Fruit fly (Drosophila melanogaster) whole organism, embryonic: Measurements from ENCODE around the gene Galphai.

Experiments used
- Aef1 ChIP-seq: fragments of 200-800 bp; sonication (Bioruptor generic); IDR thresholded peaks from 3 replicates; pipeline ENCODE4 v1.3.6; 2022; ENCODE audit warnings: missing biosample characterization, missing genetic modification characterization
- B-H1 ChIP-seq: fragments of 200-800 bp; sonication (Bioruptor generic); IDR thresholded peaks from 3 replicates; pipeline ENCODE4 v1.3.6; 2022; ENCODE audit warnings: missing biosample characterization, missing genetic modification characterization
- C15 ChIP-seq: fragments of 200-800 bp; sonication (Bioruptor generic); IDR thresholded peaks from 3 replicates; pipeline ENCODE4 v1.3.6; 2022; ENCODE audit warnings: missing biosample characterization, missing genetic modification characterization
- CG10543 ChIP-seq: fragments of 200-800 bp; sonication (Bioruptor generic); optimal IDR thresholded peaks from 3 replicates; lab custom pipeline; 2017; ENCODE audit warnings: missing biosample characterization, mild to moderate bottlenecking, missing genetic modification characterization, moderate library complexity
- CG11093 ChIP-seq: fragments of 200-800 bp; sonication (Bioruptor generic); IDR thresholded peaks from 3 replicates; pipeline ENCODE4 v1.3.6; 2022; ENCODE audit warnings: missing biosample characterization, missing genetic modification characterization
- CG12744 ChIP-seq: fragments of 200-800 bp; sonication (Bioruptor generic); optimal IDR thresholded peaks from 2 replicates; lab custom pipeline; 2016; ENCODE audit warnings: missing biosample characterization, missing genetic modification characterization
- CG13424 ChIP-seq: fragments of 200-800 bp; sonication (Bioruptor generic); optimal IDR thresholded peaks from 2 replicates; lab custom pipeline; 2019; ENCODE audit warnings: missing biosample characterization, mild to moderate bottlenecking, missing genetic modification characterization, moderate library complexity
- CG13624 ChIP-seq: fragments of 200-800 bp; sonication (Bioruptor generic); optimal IDR thresholded peaks from 2 replicates; lab custom pipeline; 2016; ENCODE audit warnings: missing biosample characterization, missing genetic modification characterization
- CG15011 ChIP-seq: fragments of 200-800 bp; sonication (Bioruptor generic); optimal IDR thresholded peaks from 3 replicates; lab custom pipeline; 2018; ENCODE audit warnings: missing biosample characterization, mild to moderate bottlenecking, missing genetic modification characterization
- CG15514 ChIP-seq: fragments of 200-800 bp; sonication (Bioruptor generic); optimal IDR thresholded peaks from 3 replicates; lab custom pipeline; 2017; ENCODE audit warnings: missing biosample characterization, missing genetic modification characterization, mild to moderate bottlenecking, moderate library complexity, missing genetic modification reagents
- CG17328 ChIP-seq: fragments of 200-800 bp; sonication (Bioruptor generic); IDR thresholded peaks from 2 replicates; pipeline ENCODE4 v1.3.6; 2022; ENCODE audit warnings: missing biosample characterization, missing genetic modification characterization
- CG18011 ChIP-seq: fragments of 200-800 bp; sonication (Bioruptor generic); optimal IDR thresholded peaks from 2 replicates; lab custom pipeline; 2017; ENCODE audit warnings: missing biosample characterization, missing genetic modification characterization, mild to moderate bottlenecking, moderate library complexity, missing genotype
- CG2202 ChIP-seq: fragments of 200-800 bp; sonication (Bioruptor generic); optimal IDR thresholded peaks from 2 replicates; lab custom pipeline; 2018; ENCODE audit warnings: missing biosample characterization, mild to moderate bottlenecking, missing genetic modification characterization
- CG30403 ChIP-seq: fragments of 200-800 bp; sonication (Bioruptor generic); optimal IDR thresholded peaks from 3 replicates; lab custom pipeline; 2016; ENCODE audit warnings: missing biosample characterization, missing genetic modification characterization
- CG30431 ChIP-seq: fragments of 200-800 bp; sonication (Bioruptor generic); optimal IDR thresholded peaks from 2 replicates; lab custom pipeline; 2017; ENCODE audit warnings: missing biosample characterization, missing genetic modification characterization
- CG4360 ChIP-seq: fragments of 200-800 bp; sonication (Bioruptor generic); IDR thresholded peaks from 2 replicates; pipeline ENCODE4 v1.3.6; 2022; ENCODE audit warnings: missing biosample characterization, missing genetic modification characterization
- CG4707 ChIP-seq: fragments of 200-800 bp; sonication (Bioruptor generic); optimal IDR thresholded peaks from 2 replicates; lab custom pipeline; 2018; ENCODE audit warnings: missing biosample characterization, mild to moderate bottlenecking, missing genetic modification characterization, moderate library complexity
- CG4854 ChIP-seq: fragments of 200-800 bp; sonication (Bioruptor generic); optimal IDR thresholded peaks from 2 replicates; lab custom pipeline; 2016; ENCODE audit warnings: missing biosample characterization, missing genetic modification characterization, inconsistent platforms
- CG6254 ChIP-seq: fragments of 200-800 bp; sonication (Bioruptor generic); optimal IDR thresholded peaks from 3 replicates; lab custom pipeline; 2017; ENCODE audit warnings: mild to moderate bottlenecking, missing biosample characterization, missing genetic modification reagents, missing genetic modification characterization
- CG6654 ChIP-seq: fragments of 200-800 bp; sonication (Bioruptor generic); optimal IDR thresholded peaks from 2 replicates; lab custom pipeline; 2017; ENCODE audit warnings: missing biosample characterization, mild to moderate bottlenecking, missing genetic modification characterization
- CG6813 ChIP-seq: fragments of 200-800 bp; sonication (Bioruptor generic); optimal IDR thresholded peaks from 2 replicates; lab custom pipeline; 2017; ENCODE audit warnings: missing biosample characterization, missing genetic modification characterization, mild to moderate bottlenecking, moderate library complexity, missing genetic modification reagents
- CG8388 ChIP-seq: fragments of 200-800 bp; sonication (Bioruptor generic); optimal IDR thresholded peaks from 2 replicates; lab custom pipeline; 2019; ENCODE audit warnings: missing biosample characterization, mild to moderate bottlenecking, missing genetic modification characterization, moderate library complexity
- CG8478 ChIP-seq: fragments of >200 bp; optimal IDR thresholded peaks from 2 replicates; lab custom pipeline; 2018
- CTCF ChIP-seq: fragments of 200-800 bp; sonication (Bioruptor generic); optimal IDR thresholded peaks from 2 replicates; lab custom pipeline; 2017; ENCODE audit warnings: missing biosample characterization, mild to moderate bottlenecking, missing genetic modification characterization, moderate library complexity
- Dfd ChIP-seq, 2 experiments: fragments of >200 bp; optimal IDR thresholded peaks; 2 replicates each; lab custom pipeline; 2017; ENCODE audit warnings: missing biosample characterization in 2 of 2, missing genetic modification characterization in 2 of 2
- HLH54F ChIP-seq: fragments of 200-800 bp; sonication (Bioruptor generic); optimal IDR thresholded peaks from 3 replicates; lab custom pipeline; 2016; ENCODE audit warnings: missing biosample characterization, missing genetic modification characterization
- Hey ChIP-seq: fragments of 200-800 bp; sonication (Bioruptor generic); optimal IDR thresholded peaks from 3 replicates; lab custom pipeline; 2018; ENCODE audit warnings: missing biosample characterization, mild to moderate bottlenecking, missing genetic modification characterization
- Hsf ChIP-seq: fragments of 200-800 bp; sonication (Bioruptor generic); optimal IDR thresholded peaks from 3 replicates; lab custom pipeline; 2016; ENCODE audit warnings: missing biosample characterization, missing genetic modification characterization
- Max ChIP-seq: fragments of 200-800 bp; sonication (Bioruptor generic); optimal IDR thresholded peaks from 2 replicates; lab custom pipeline; 2016; ENCODE audit warnings: missing biosample characterization, mild to moderate bottlenecking, missing genetic modification characterization
- Neu2 ChIP-seq: fragments of 200-800 bp; sonication (Bioruptor generic); optimal IDR thresholded peaks from 3 replicates; lab custom pipeline; 2016; ENCODE audit warnings: missing biosample characterization, missing genetic modification characterization, borderline replicate concordance
- Nf-YB ChIP-seq: fragments of 200-800 bp; sonication (Bioruptor generic); optimal IDR thresholded peaks from 3 replicates; lab custom pipeline; 2019; ENCODE audit warnings: missing biosample characterization, mild to moderate bottlenecking, missing genetic modification characterization, moderate library complexity
- Rfx ChIP-seq: fragments of 200-800 bp; sonication (Bioruptor generic); IDR thresholded peaks from 2 replicates; pipeline ENCODE4 v1.3.6; 2022; ENCODE audit warnings: missing biosample characterization, missing genetic modification characterization
- Side ChIP-seq: fragments of 200-800 bp; sonication (Bioruptor generic); optimal IDR thresholded peaks from 2 replicates; lab custom pipeline; 2016; ENCODE audit warnings: missing biosample characterization, missing genetic modification characterization
- Six4 ChIP-seq: fragments of 200-800 bp; sonication (Bioruptor generic); optimal IDR thresholded peaks from 2 replicates; lab custom pipeline; 2016; ENCODE audit warnings: missing biosample characterization, missing genetic modification characterization
- Sox100B ChIP-seq: fragments of 200-800 bp; sonication (Bioruptor generic); optimal IDR thresholded peaks from 3 replicates; lab custom pipeline; 2018; ENCODE audit warnings: missing biosample characterization, mild to moderate bottlenecking, missing genetic modification characterization
- ap ChIP-seq: fragments of 200-800 bp; sonication (Bioruptor generic); IDR thresholded peaks from 2 replicates; pipeline ENCODE4 v1.3.6; 2022; ENCODE audit warnings: missing biosample characterization, missing genetic modification characterization
- ewg ChIP-seq: fragments of 200-800 bp; sonication (Bioruptor generic); optimal IDR thresholded peaks from 3 replicates; lab custom pipeline; 2017; ENCODE audit warnings: mild to moderate bottlenecking, missing biosample characterization, missing genetic modification reagents, missing genetic modification characterization
- gsb ChIP-seq: fragments of 200-800 bp; sonication (Bioruptor generic); IDR thresholded peaks from 2 replicates; pipeline ENCODE4 v1.3.6; 2022; ENCODE audit warnings: missing biosample characterization, missing genetic modification characterization
- insv ChIP-seq, 2 experiments: fragments of 200-800 bp; sonication (Bioruptor generic); optimal IDR thresholded peaks; 3 replicates each; lab custom pipeline; 2016 to 2018; ENCODE audit warnings: missing biosample characterization in 2 of 2, missing genetic modification characterization in 2 of 2
- inv ChIP-seq: fragments of 200-800 bp; sonication (Bioruptor generic); IDR thresholded peaks from 2 replicates; pipeline ENCODE4 v1.3.6; 2022; ENCODE audit warnings: missing biosample characterization, missing genetic modification characterization; ENCODE audit not compliant: partially characterized antibody
- kay ChIP-seq: fragments of 200-800 bp; sonication (Bioruptor generic); optimal IDR thresholded peaks from 2 replicates; lab custom pipeline; 2016; ENCODE audit warnings: missing biosample characterization, missing genetic modification characterization
- lola ChIP-seq, 3 experiments: fragments of >200 bp in 2 of 3; fragments of 200-800 bp in 1 of 3; sonication (Bioruptor generic) in 1 of 3; optimal IDR thresholded peaks; 2 replicates each; lab custom pipeline; 2017 to 2019; ENCODE audit warnings: missing biosample characterization in 3 of 3, missing genetic modification characterization in 3 of 3, mild to moderate bottlenecking in 1 of 3, moderate library complexity in 1 of 3
- otp ChIP-seq: fragments of 200-800 bp; sonication (Bioruptor generic); IDR thresholded peaks from 3 replicates; pipeline ENCODE4, ENCODE4 v1.3.6; 2022; ENCODE audit warnings: missing biosample characterization, missing genetic modification characterization
- psq ChIP-seq: fragments of 200-800 bp; sonication (Bioruptor generic); optimal IDR thresholded peaks from 2 replicates; lab custom pipeline; 2017; ENCODE audit warnings: missing biosample characterization, missing genetic modification characterization
- pum ChIP-seq: fragments of 200-800 bp; sonication (Bioruptor generic); optimal IDR thresholded peaks from 2 replicates; lab custom pipeline; 2016; ENCODE audit warnings: missing biosample characterization, missing genetic modification characterization
- repo ChIP-seq: fragments of 200-800 bp; sonication (Bioruptor generic); optimal IDR thresholded peaks from 2 replicates; lab custom pipeline; 2016; ENCODE audit warnings: missing biosample characterization, missing genetic modification characterization
- sens ChIP-seq: fragments of 200-800 bp; sonication (Bioruptor generic); peaks from one replicate; lab custom pipeline; 2016; ENCODE audit warnings: missing biosample characterization, missing genetic modification characterization
- ssp ChIP-seq: fragments of 200-800 bp; sonication (Bioruptor generic); IDR thresholded peaks from 2 replicates; pipeline ENCODE4 v1.3.6; 2022; ENCODE audit warnings: missing biosample characterization, missing genetic modification characterization
- tna ChIP-seq: fragments of 200-800 bp; sonication (Bioruptor generic); IDR thresholded peaks from 2 replicates; pipeline ENCODE4 v1.3.6; 2022; ENCODE audit warnings: missing biosample characterization, missing genetic modification characterization; ENCODE audit not compliant: partially characterized antibody
- tx ChIP-seq: fragments of 200-800 bp; sonication (Bioruptor generic); optimal IDR thresholded peaks from 2 replicates; lab custom pipeline; 2016; ENCODE audit warnings: missing biosample characterization, missing genetic modification characterization
- zf30C ChIP-seq: fragments of 200-800 bp; sonication (Bioruptor generic); optimal IDR thresholded peaks from 3 replicates; lab custom pipeline; 2018; ENCODE audit warnings: missing biosample characterization, mild to moderate bottlenecking, missing genetic modification characterization

The Galphai gene

DNA sequence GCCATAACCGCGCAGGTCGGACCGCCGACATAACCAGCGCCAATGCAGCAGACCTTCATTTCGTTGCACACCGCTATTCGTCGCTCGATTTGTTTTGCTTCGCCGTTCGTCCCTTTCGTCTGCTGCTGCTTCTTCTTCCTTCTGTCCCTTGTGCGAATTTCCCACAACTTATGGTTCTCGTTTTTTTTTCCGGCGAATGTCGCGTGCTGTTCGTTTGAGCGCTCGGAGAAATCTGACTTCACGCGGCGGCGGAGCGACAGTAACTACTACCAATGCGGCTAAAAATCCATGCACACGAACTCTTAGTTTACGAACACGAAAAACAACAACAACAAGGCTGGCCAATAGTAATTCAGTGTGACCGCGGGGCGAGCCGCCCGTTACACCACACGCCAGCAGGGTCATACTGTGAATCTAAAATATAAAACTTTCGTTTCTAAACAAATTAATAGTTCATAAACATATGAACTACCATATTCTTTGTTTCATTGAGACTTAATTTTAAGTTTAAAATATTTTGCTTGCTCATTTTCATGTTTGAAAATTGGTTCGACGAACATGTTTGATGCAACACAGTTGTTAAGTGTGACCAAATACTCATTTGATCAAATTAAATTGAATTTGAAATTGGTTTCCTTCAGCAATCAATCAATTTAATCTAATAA is 15.2 kb downstream of the Galphai start, which contains the start of gene sgl (continued):
- TF ChIP-seq CG6813 (GFP tag; lab: Kevin White, UChicago) (peak; percentile 57), B-H1 (no peak), insv (GFP tag; optimal IDR thresholded peaks at IDR 0.05; lab: Kevin White, UChicago) (peak; percentile 41 to 93), Max (GFP tag; lab: Kevin White, UChicago) (no peak), kay (no peak), CG13424 (tag; lab: Kevin White, UChicago) (no peak), Dfd (GFP tag; optimal IDR thresholded peaks at IDR 0.05; lab: Kevin White, UChicago) (no peak), CG8478 (no peak), tna (GFP tag; lab: Robert Waterston, UW) (no peak; the same call in 1 of the 2 replicates), Hsf (GFP tag; lab: Kevin White, UChicago) (no peak), pum (GFP tag; lab: Kevin White, UChicago) (no peak), CG4854 (peak; percentile 1), CG17328 (0 out of 2 replicates have a peak, but pooled peaks have one; percentile 11), Sox100B (GFP tag; lab: Kevin White, UChicago) (no peak), ewg (GFP tag; lab: Kevin White, UChicago) (peak; percentile 2), otp (GFP tag; lab: Robert Waterston, UW) (peak; percentile 59; the same call in 1 of the 3 replicates), CG13624 (GFP tag; lab: Kevin White, UChicago) (peak; percentile 17), CG2202 (tag; lab: Kevin White, UChicago) (no peak), CG30431 (GFP tag; lab: Kevin White, UChicago) (no peak), repo (no peak), CG11093 (GFP tag; lab: Robert Waterston, UW) (no peak), CG4360 (GFP tag; lab: Robert Waterston, UW) (peak; percentile 80), Aef1 (GFP tag; lab: Robert Waterston, UW) (peak; percentile 84), C15 (GFP tag; lab: Robert Waterston, UW) (no peak), Rfx (peak; percentile 69), tx (GFP tag; lab: Kevin White, UChicago) (no peak), sens (GFP tag; lab: Kevin White, UChicago) (peak; percentile 79), CG10543 (GFP tag; lab: Kevin White, UChicago) (peak; percentile 89), Neu2 (GFP tag; lab: Kevin White, UChicago) (no peak), Six4 (GFP tag; lab: Kevin White, UChicago) (no peak), CTCF (GFP tag; lab: Kevin White, UChicago) (no peak), CG30403 (GFP tag; lab: Kevin White, UChicago) (no peak), zf30C (GFP tag; lab: Kevin White, UChicago) (no peak), CG6654 (GFP tag; lab: Kevin White, UChicago) (no peak), psq (GFP tag; lab: Kevin White, UChicago) (peak; percentile 97), Side (GFP tag; lab: Kevin White, UChicago) (peak; percentile 26), HLH54F (no peak), CG6254 (GFP tag; lab: Kevin White, UChicago) (no peak), CG15011 (GFP tag; lab: Kevin White, UChicago) (no peak), ap (GFP tag; lab: Robert Waterston, UW) (no peak), CG8388 (GFP tag; lab: Kevin White, UChicago) (no peak), CG4707 (GFP tag; lab: Kevin White, UChicago) (peak; percentile 3), ssp (GFP tag; lab: Robert Waterston, UW) (no peak), CG12744 (GFP tag; lab: Kevin White, UChicago) (peak; percentile 0), CG15514 (peak; percentile 46), gsb (GFP tag; lab: Robert Waterston, UW) (no peak), lola (GFP tag; optimal IDR thresholded peaks at IDR 0.05; lab: Kevin White, UChicago) (no peak), inv (peak; percentile 25; the same call in 1 of the 2 replicates), CG18011 (GFP tag; lab: Kevin White, UChicago) (no peak), Hey (tag; lab: Kevin White, UChicago) (no peak), Nf-YB (GFP tag; lab: Kevin White, UChicago) (peak; percentile 99)
